Worm (Caenorhabditis elegans) whole organism, L2 larva: ENCODE results near the gene T23F11.11.

Experiments used
- elt-3 ChIP-seq: sonication (generic microtip); optimal IDR thresholded peaks from 2 replicates; lab custom pipeline; 2017; ENCODE audit warnings: missing biosample characterization, missing genetic modification characterization
- mab-5 ChIP-seq: fragments of 150-350 bp; optimal IDR thresholded peaks from 2 replicates; lab custom pipeline; 2014; ENCODE audit warnings: missing biosample characterization, missing genetic modification characterization
- nhr-10 ChIP-seq: sonication (generic microtip); optimal IDR thresholded peaks from 2 replicates; lab custom pipeline; 2017; ENCODE audit warnings: missing biosample characterization, missing genetic modification characterization
- nhr-21 ChIP-seq: fragments of 150-350 bp; optimal IDR thresholded peaks from 2 replicates; lab custom pipeline; 2014; ENCODE audit warnings: missing biosample characterization, missing genetic modification characterization
- nhr-23 ChIP-seq: fragments of 150-350 bp; optimal IDR thresholded peaks from 2 replicates; lab custom pipeline; 2014; ENCODE audit warnings: missing biosample characterization, missing genetic modification reagents, missing genetic modification characterization

- TF ChIP-seq mab-5 (tag; lab: Kevin White, UChicago): no peak
- TF ChIP-seq nhr-10 (tag; lab: Kevin White, UChicago): no peak
- no peak for TF ChIP-seq nhr-21
- no peak for TF ChIP-seq elt-3 (tag; lab: Kevin White, UChicago)
- TF ChIP-seq nhr-23 (tag; lab: Kevin White, UChicago): no peak
Observed at ce11 chrIII:4703932-4704454, 32.6 kb upstream of the T23F11.11 start, which contains the start of the genes clp-2 and mrpl-16.
